Fruit fly (Drosophila melanogaster) whole organism, wandering third instar larva: ENCODE measurements around the gene Rgl.
A peak's percentile ranks its signal among the peaks of the same experiment; 100 is the strongest.

Experiments
- CrebA ChIP-seq: fragments of 200-800 bp; sonication (Bioruptor generic); optimal IDR thresholded peaks from 2 replicates; lab custom pipeline; 2016; ENCODE audit warnings: missing biosample characterization, mild to moderate bottlenecking, missing genetic modification characterization, borderline replicate concordance
- Dfd ChIP-seq: fragments of >200 bp; optimal IDR thresholded peaks from 2 replicates; lab custom pipeline; 2017; ENCODE audit warnings: missing biosample characterization, missing genetic modification characterization
- Hr78 ChIP-seq: fragments of >200 bp; optimal IDR thresholded peaks from 2 replicates; lab custom pipeline; 2017; ENCODE audit warnings: missing biosample characterization, missing genetic modification characterization
- N ChIP-seq: fragments of >200 bp; optimal IDR thresholded peaks from 2 replicates; lab custom pipeline; 2018; ENCODE audit warnings: missing biosample characterization, missing external identifiers, missing genetic modification characterization
- Rel ChIP-seq, 2 experiments: fragments of 200-800 bp; sonication (Bioruptor generic) in 1 of 2; optimal IDR thresholded peaks; 2 replicates in 1 of 2; 3 replicates in 1 of 2; lab custom pipeline; 2016 to 2019; ENCODE audit warnings: mild to moderate bottlenecking in 2 of 2, missing biosample characterization in 2 of 2, missing genetic modification characterization in 2 of 2, moderate library complexity in 1 of 2
- Sp1 ChIP-seq: fragments of 200-800 bp; sonication (Bioruptor generic); optimal IDR thresholded peaks from 3 replicates; lab custom pipeline; 2019; ENCODE audit warnings: missing biosample characterization, mild to moderate bottlenecking, missing genetic modification characterization, moderate library complexity
- brk ChIP-seq: fragments of 200-800 bp; sonication (Bioruptor generic); optimal IDR thresholded peaks from 2 replicates; lab custom pipeline; 2016; ENCODE audit warnings: missing biosample characterization, mild to moderate bottlenecking, missing genetic modification characterization
- foxo ChIP-seq, 2 experiments: fragments of 200-800 bp; sonication (Bioruptor generic); optimal IDR thresholded peaks; 2 replicates in 1 of 2; 3 replicates in 1 of 2; lab custom pipeline; 2016 to 2017; ENCODE audit warnings: missing biosample characterization in 2 of 2, missing genetic modification characterization in 2 of 2
- fru ChIP-seq: fragments of 200-800 bp; sonication (Bioruptor generic); optimal IDR thresholded peaks from 3 replicates; lab custom pipeline; 2016; ENCODE audit warnings: missing biosample characterization, mild to moderate bottlenecking, missing genetic modification characterization
- pan ChIP-seq: fragments of >200 bp; optimal IDR thresholded peaks from 2 replicates; lab custom pipeline; 2017
- psq ChIP-seq: fragments of 200-800 bp; sonication (Bioruptor generic); optimal IDR thresholded peaks from 3 replicates; lab custom pipeline; 2017; ENCODE audit warnings: missing biosample characterization, mild to moderate bottlenecking, missing genetic modification characterization, moderate library complexity
- woc ChIP-seq: sonication (Bioruptor generic); optimal IDR thresholded peaks from 2 replicates; lab custom pipeline; 2016; ENCODE audit warnings: missing biosample characterization, mild to moderate bottlenecking, missing genetic modification characterization

dm6 chr3L:13917589-13918198 is 7.4 kb downstream of the Rgl start:
- no peak for TF ChIP-seq Rel (GFP tag; optimal IDR thresholded peaks at IDR 0.05; lab: Kevin White, UChicago)
- TF ChIP-seq Rel (tag; optimal IDR thresholded peaks at IDR 0.05; lab: Kevin White, UChicago), result no peak
- TF ChIP-seq woc (GFP tag; lab: Kevin White, UChicago), result no peak
- TF ChIP-seq N (GFP tag; lab: Kevin White, UChicago), result no peak
- TF ChIP-seq brk (GFP tag; lab: Kevin White, UChicago), result no peak
- no peak for TF ChIP-seq pan (lab: Kevin White, UChicago)
- TF ChIP-seq foxo (GFP tag; optimal IDR thresholded peaks at IDR 0.05; lab: Kevin White, UChicago), result peak in 1 of 2 experiments; percentile 7
- no peak for TF ChIP-seq Hr78
- TF ChIP-seq Sp1 (GFP tag; lab: Kevin White, UChicago), result no peak
- no peak for TF ChIP-seq Dfd
- no peak for TF ChIP-seq psq
- TF ChIP-seq CrebA (GFP tag; lab: Kevin White, UChicago), result no peak
- peak; percentile 36 for TF ChIP-seq fru (GFP tag; lab: Kevin White, UChicago)
